Fruit fly (Drosophila melanogaster): ENCODE results near the gene a10.

DNA sequence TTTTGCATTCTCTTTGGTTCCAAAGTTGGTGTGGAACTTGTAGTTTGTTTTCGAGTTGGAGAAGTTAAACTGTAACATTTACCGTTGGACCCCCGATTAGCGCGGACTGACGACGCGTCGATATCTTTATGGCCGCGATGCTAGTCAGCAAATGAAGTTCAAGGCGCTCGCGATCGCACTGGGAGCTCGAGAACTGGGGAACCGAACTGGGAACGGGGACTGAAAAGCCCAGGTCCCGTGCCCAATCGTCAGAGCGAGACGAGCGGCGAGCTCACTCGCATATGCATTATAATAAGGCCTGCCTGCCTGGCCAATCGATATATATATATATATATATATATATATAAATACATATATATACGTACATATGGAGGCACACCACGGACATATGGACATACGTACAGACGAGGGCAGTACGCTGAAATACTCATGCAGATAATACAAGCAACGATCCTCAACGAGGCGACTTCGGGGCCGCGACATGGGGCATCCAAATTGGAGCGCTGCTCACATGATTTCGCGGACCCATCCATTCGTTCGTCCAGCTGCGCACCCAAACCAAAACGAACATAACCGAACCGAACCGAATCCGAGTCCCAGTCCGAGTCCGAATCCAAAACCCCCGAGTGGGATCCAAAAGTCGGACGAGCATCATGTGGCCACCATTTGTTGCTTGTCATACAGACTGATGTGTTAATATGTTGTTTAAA, 21.2 kb downstream of the a10 start:
- TF ChIP-seq psq (optimal IDR thresholded peaks at IDR 0.05): no peak
- TF ChIP-seq insv (optimal IDR thresholded peaks at IDR 0.05): no peak
- TF ChIP-seq h (optimal IDR thresholded peaks at IDR 0.05): no peak
- TF ChIP-seq Myc (optimal IDR thresholded peaks at IDR 0.05): no peak
- no peak for TF ChIP-seq Sin3A (optimal IDR thresholded peaks at IDR 0.05)
